Fruit fly (Drosophila melanogaster) Kc167 (cell line): ENCODE results near the gene Gr22b.

Experiments used
- Myc ChIP-seq: fragments of >200 bp; optimal IDR thresholded peaks from 2 replicates; lab custom pipeline; 2017; ENCODE audit warnings: missing external identifiers
- h ChIP-seq: fragments of >200 bp; optimal IDR thresholded peaks from 3 replicates; lab custom pipeline; 2018; ENCODE audit warnings: missing external identifiers
- insv ChIP-seq: fragments of >200 bp; optimal IDR thresholded peaks from 3 replicates; lab custom pipeline; 2018; ENCODE audit warnings: missing external identifiers
- psq ChIP-seq: fragments of >200 bp; optimal IDR thresholded peaks from 2 replicates; lab custom pipeline; 2017; ENCODE audit warnings: missing external identifiers
- ttk ChIP-seq: sonication (Bioruptor generic); optimal IDR thresholded peaks from 2 replicates; lab custom pipeline; 2017; ENCODE audit warnings: missing external identifiers

dm6 chr2L:1743800-1744199 lies 49.3 kb downstream of the Gr22b start:
- TF ChIP-seq psq (lab: Kevin White, UChicago) (no peak), h (lab: Kevin White, UChicago) (no peak), ttk (no peak), Myc (lab: Kevin White, UChicago) (no peak), insv (lab: Kevin White, UChicago) (no peak)
